Fruit fly (Drosophila melanogaster): ENCODE results near the gene tal-AA.
A peak's percentile ranks its signal among the peaks of the same experiment; 100 is the strongest.

tal-AA gene

DNA sequence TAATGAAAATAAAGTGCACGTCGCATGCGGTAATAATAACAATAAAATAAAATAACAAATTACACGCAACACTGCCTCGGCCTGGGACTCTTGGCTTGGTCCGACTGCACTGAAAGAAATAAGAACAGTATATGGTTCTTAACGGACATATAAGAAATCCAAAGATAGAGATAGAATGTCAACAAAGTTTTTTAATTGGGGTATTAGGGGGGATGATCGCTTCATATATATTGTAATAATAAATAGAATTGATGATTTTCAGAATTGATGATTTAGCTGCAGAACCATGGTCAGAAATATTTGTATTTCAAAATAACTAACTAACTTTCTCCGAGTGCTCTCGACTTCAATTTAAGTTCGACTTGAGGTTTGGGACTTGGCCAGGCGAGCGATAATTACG is 16.8 kb upstream of the tal-AA start:
- TF ChIP-seq CG3163 (GFP tag; optimal IDR thresholded peaks at IDR 0.05) (no peak), wek (GFP tag; optimal IDR thresholded peaks at IDR 0.05) (no peak), jumu (GFP tag; optimal IDR thresholded peaks at IDR 0.05) (no peak), fd64A (GFP tag; optimal IDR thresholded peaks at IDR 0.05) (no peak), D19A (tag; optimal IDR thresholded peaks at IDR 0.05) (peak; percentile 49), onecut (GFP tag; IDR thresholded peaks at IDR 0.05) (no peak), CG42726 (GFP tag; IDR thresholded peaks at IDR 0.05; ENCODE audit: partially characterized antibody) (no peak), CG7786 (GFP tag; optimal IDR thresholded peaks at IDR 0.05) (no peak), tio (GFP tag; optimal IDR thresholded peaks at IDR 0.05) (no peak), br (optimal IDR thresholded peaks at IDR 0.05) (no peak), Atf-2 (GFP tag; optimal IDR thresholded peaks at IDR 0.05) (no peak), h (optimal IDR thresholded peaks at IDR 0.05) (no peak), CG15269 (tag; optimal IDR thresholded peaks at IDR 0.05) (no peak), trem (tag; optimal IDR thresholded peaks at IDR 0.05) (peak; percentile 38), MTF-1 (GFP tag; optimal IDR thresholded peaks at IDR 0.05; ENCODE audit: borderline replicate concordance) (no peak), Ssrp (tag; optimal IDR thresholded peaks at IDR 0.05) (peak; percentile 59), unc-4 (GFP tag; IDR thresholded peaks at IDR 0.05; ENCODE audit: partially characterized antibody) (no peak), Blimp-1 (GFP tag; optimal IDR thresholded peaks at IDR 0.05) (peak; percentile 59), CG2678 (tag; optimal IDR thresholded peaks at IDR 0.05) (peak; percentile 54), eve (GFP tag; optimal IDR thresholded peaks at IDR 0.05) (peak in 1 of 2 experiments; percentile 57), z (GFP tag; IDR thresholded peaks at IDR 0.05) (no peak), CG6254 (GFP tag; optimal IDR thresholded peaks at IDR 0.05) (peak; percentile 47), gem (tag; optimal IDR thresholded peaks at IDR 0.05) (peak; percentile 69), Asciz (GFP tag; optimal IDR thresholded peaks at IDR 0.05) (no peak), CG16813 (GFP tag; IDR thresholded peaks at IDR 0.05; ENCODE audit: partially characterized antibody) (no peak), cato (GFP tag; optimal IDR thresholded peaks at IDR 0.05; ENCODE audit: borderline replicate concordance) (no peak), Hmr (GFP tag; optimal IDR thresholded peaks at IDR 0.05) (no peak), CG1602 (GFP tag; optimal IDR thresholded peaks at IDR 0.05) (peak; percentile 15), Abd-B (GFP tag; optimal IDR thresholded peaks at IDR 0.05) (no peak), CG17361 (GFP tag; IDR thresholded peaks at IDR 0.05) (peak; percentile 57), grn (GFP tag; optimal IDR thresholded peaks at IDR 0.05) (no peak), Ptx1 (GFP tag; IDR thresholded peaks at IDR 0.05) (no peak), pzg (GFP tag; optimal IDR thresholded peaks at IDR 0.05) (no peak), btn (GFP tag; optimal IDR thresholded peaks at IDR 0.05) (no peak), abd-A (tag; optimal IDR thresholded peaks at IDR 0.05) (no peak), CG14014 (GFP tag; IDR thresholded peaks at IDR 0.05) (no peak), grau (tag; optimal IDR thresholded peaks at IDR 0.05) (peak; percentile 41), CG10979 (tag; optimal IDR thresholded peaks at IDR 0.05) (peak; percentile 76), CG14710 (tag; optimal IDR thresholded peaks at IDR 0.05) (peak; percentile 60), CG13424 (tag; optimal IDR thresholded peaks at IDR 0.05) (peak; percentile 13), tap (tag; optimal IDR thresholded peaks at IDR 0.05) (no peak), CG17802 (tag; optimal IDR thresholded peaks at IDR 0.05) (peak; percentile 2), Trl (optimal IDR thresholded peaks at IDR 0.05) (no peak), Trl (GFP tag; optimal IDR thresholded peaks at IDR 0.05) (no peak), CG30020 (tag; optimal IDR thresholded peaks at IDR 0.05) (no peak), ATbp (GFP tag; optimal IDR thresholded peaks at IDR 0.05) (peak; percentile 45), nmo (GFP tag; optimal IDR thresholded peaks at IDR 0.05) (peak; percentile 57), CG2712 (tag; optimal IDR thresholded peaks at IDR 0.05) (peak; percentile 71), zen2 (GFP tag; IDR thresholded peaks at IDR 0.05; ENCODE audit: partially characterized antibody) (no peak), CG4424 (GFP tag; optimal IDR thresholded peaks at IDR 0.05) (peak; percentile 11), jing (GFP tag; optimal IDR thresholded peaks at IDR 0.05) (peak; percentile 8)
